Worm (Caenorhabditis elegans) whole organism, midembryonic: ENCODE measurements around the gene F46B3.8.

Experiments
- T22C8.4 ChIP-seq: fragments of 200-800 bp; sonication (Bioruptor generic); IDR thresholded peaks from 2 replicates; pipeline ENCODE4 v1.3.6; 2022; ENCODE audit warnings: missing genetic modification characterization, missing compliant biosample characterization
- cog-1 ChIP-seq: sonication (generic microtip); optimal IDR thresholded peaks from 2 replicates; lab custom pipeline; 2016; ENCODE audit warnings: missing genetic modification characterization, missing compliant biosample characterization
- flt-1 ChIP-seq: fragments of 200-800 bp; sonication (Bioruptor generic); IDR thresholded peaks from 2 replicates; pipeline ENCODE4 v1.3.6; 2022; ENCODE audit warnings: missing genetic modification characterization, missing compliant biosample characterization
- klf-2 ChIP-seq: fragments of 200-800 bp; sonication (Bioruptor generic); conservative IDR thresholded peaks from 2 replicates; pipeline ENCODE4 v1.3.6; 2022; ENCODE audit warnings: missing genetic modification reagents, missing genetic modification characterization, missing compliant biosample characterization
- med-1 ChIP-seq: sonication (generic microtip); optimal IDR thresholded peaks from 2 replicates; lab custom pipeline; 2017; ENCODE audit warnings: missing genetic modification characterization, mild to moderate bottlenecking, missing compliant biosample characterization, antibody characterized with exemption, missing genetic modification reagents; ENCODE audit not compliant: insufficient read depth
- ref-1 ChIP-seq: fragments of 200-800 bp; sonication (Bioruptor generic); conservative IDR thresholded peaks from 2 replicates; pipeline ENCODE4 v1.3.6; 2022; ENCODE audit warnings: missing genetic modification reagents, missing genetic modification characterization, missing compliant biosample characterization
- tab-1 ChIP-seq: fragments of 200-800 bp; sonication (Bioruptor generic); IDR thresholded peaks from 2 replicates; pipeline ENCODE4 v1.3.6; 2022; ENCODE audit warnings: missing genetic modification characterization, missing compliant biosample characterization
- ztf-23 ChIP-seq: fragments of 200-800 bp; sonication (Bioruptor generic); IDR thresholded peaks from 2 replicates; pipeline ENCODE4 v1.3.6; 2022; ENCODE audit warnings: missing genetic modification reagents, missing genetic modification characterization, missing compliant biosample characterization
- ztf-29 ChIP-seq: fragments of 200-800 bp; sonication (Bioruptor generic); IDR thresholded peaks from 2 replicates; pipeline ENCODE4 v1.3.6; 2022; ENCODE audit warnings: missing genetic modification reagents, missing genetic modification characterization, missing compliant biosample characterization

Gene F46B3.8

ce11 chrV:20600704-20601103 lies 22.3 kb downstream of the F46B3.8 start:
- TF ChIP-seq med-1 = no peak
- no peak for TF ChIP-seq tab-1
- no peak for TF ChIP-seq T22C8.4
- no peak for TF ChIP-seq klf-2 (GFP tag; lab: Robert Waterston, UW)
- no peak for TF ChIP-seq ref-1 (GFP tag; lab: Robert Waterston, UW)
- no peak for TF ChIP-seq ztf-23 (GFP tag; lab: Robert Waterston, UW)
- TF ChIP-seq ztf-29 (GFP tag; lab: Robert Waterston, UW) = no peak
- no peak for TF ChIP-seq flt-1 (GFP tag; lab: Robert Waterston, UW)
- TF ChIP-seq cog-1 (tag; lab: Kevin White, UChicago) = no peak

- no peak for TF ChIP-seq T22C8.4
- TF ChIP-seq flt-1 (GFP tag; lab: Robert Waterston, UW) = no peak
- TF ChIP-seq tab-1 = no peak
- no peak for TF ChIP-seq ref-1 (GFP tag; lab: Robert Waterston, UW)
- TF ChIP-seq klf-2 (GFP tag; lab: Robert Waterston, UW) = no peak
- TF ChIP-seq ztf-23 (GFP tag; lab: Robert Waterston, UW) = no peak
- TF ChIP-seq med-1 = no peak
- no peak for TF ChIP-seq ztf-29 (GFP tag; lab: Robert Waterston, UW)
- no peak for TF ChIP-seq cog-1 (tag; lab: Kevin White, UChicago)
Measured at ce11 chrV:20599795-20600194, 23.2 kb downstream of the F46B3.8 start, which contains the start of gene col-163. Gene col-163 (plus strand): TSS chrV:20600095.

ce11 chrV:20597076-20597475 lies 25.9 kb downstream of the F46B3.8 start, which contains the start of gene F46B3.1:
Gene F46B3.1 (minus strand): TSS chrV:20597176.
- TF ChIP-seq cog-1 (tag; lab: Kevin White, UChicago) = no peak
- no peak for TF ChIP-seq med-1
- no peak for TF ChIP-seq klf-2 (GFP tag; lab: Robert Waterston, UW)
- no peak for TF ChIP-seq ref-1 (GFP tag; lab: Robert Waterston, UW)
- no peak for TF ChIP-seq ztf-29 (GFP tag; lab: Robert Waterston, UW)
- no peak for TF ChIP-seq flt-1 (GFP tag; lab: Robert Waterston, UW)
- TF ChIP-seq T22C8.4 = no peak
- TF ChIP-seq tab-1 = no peak
- TF ChIP-seq ztf-23 (GFP tag; lab: Robert Waterston, UW) = no peak

ce11 chrV:20595653-20596052 lies 27.3 kb downstream of the F46B3.8 start, which contains the start of gene F26F2.11:
Gene F26F2.11 (minus strand): TSS chrV:20595753.
- no peak for TF ChIP-seq cog-1 (tag; lab: Kevin White, UChicago)
- no peak for TF ChIP-seq flt-1 (GFP tag; lab: Robert Waterston, UW)
- TF ChIP-seq tab-1 = no peak
- no peak for TF ChIP-seq ztf-29 (GFP tag; lab: Robert Waterston, UW)
- TF ChIP-seq ztf-23 (GFP tag; lab: Robert Waterston, UW) = no peak
- no peak for TF ChIP-seq T22C8.4
- no peak for TF ChIP-seq med-1
- no peak for TF ChIP-seq ref-1 (GFP tag; lab: Robert Waterston, UW)
- no peak for TF ChIP-seq klf-2 (GFP tag; lab: Robert Waterston, UW)

ce11 chrV:20594746-20595145 lies 28.2 kb downstream of the F46B3.8 start, which contains the start of gene F26F2.10:
Gene F26F2.10 (minus strand): TSS chrV:20594846.
- TF ChIP-seq T22C8.4 (no peak), flt-1 (GFP tag; lab: Robert Waterston, UW) (no peak), ztf-23 (GFP tag; lab: Robert Waterston, UW) (no peak), tab-1 (no peak), med-1 (no peak), klf-2 (GFP tag; lab: Robert Waterston, UW) (no peak)

- 0 out of 2 replicates have a peak, but pooled peaks have one; percentile 50 for TF ChIP-seq flt-1 (GFP tag; lab: Robert Waterston, UW)
- no peak for TF ChIP-seq T22C8.4
- peak; percentile 69; the same call in 1 of the 2 replicates for TF ChIP-seq tab-1
- no peak for TF ChIP-seq med-1
- peak; percentile 81 for TF ChIP-seq cog-1 (tag; lab: Kevin White, UChicago)
- TF ChIP-seq klf-2 (GFP tag; lab: Robert Waterston, UW) = no peak
- no peak for TF ChIP-seq ztf-29 (GFP tag; lab: Robert Waterston, UW)
- peak; percentile 56; the same call in 1 of the 2 replicates for TF ChIP-seq ztf-23 (GFP tag; lab: Robert Waterston, UW)
- TF ChIP-seq ref-1 (GFP tag; lab: Robert Waterston, UW) = no peak
Measured at ce11 chrV:20580511-20581040, 42.4 kb downstream of the F46B3.8 start, which contains the start of gene F26F2.7. Gene F26F2.7 (plus strand): TSS chrV:20580990.

ce11 chrV:20579534-20579933 lies 43.4 kb downstream of the F46B3.8 start, which contains the start of gene F26F2.8:
Gene F26F2.8 (plus strand): TSS chrV:20579546.
- TF ChIP-seq ztf-29 (GFP tag; lab: Robert Waterston, UW) = no peak
- TF ChIP-seq klf-2 (GFP tag; lab: Robert Waterston, UW) = no peak
- no peak for TF ChIP-seq T22C8.4
- TF ChIP-seq ref-1 (GFP tag; lab: Robert Waterston, UW) = no peak
- TF ChIP-seq flt-1 (GFP tag; lab: Robert Waterston, UW) = no peak
- no peak for TF ChIP-seq tab-1
- no peak for TF ChIP-seq med-1
- no peak for TF ChIP-seq ztf-23 (GFP tag; lab: Robert Waterston, UW)
- no peak for TF ChIP-seq cog-1 (tag; lab: Kevin White, UChicago)

ce11 chrV:20574872-20575271 lies 48.1 kb downstream of the F46B3.8 start:
- TF ChIP-seq T22C8.4 = no peak
- TF ChIP-seq cog-1 (tag; lab: Kevin White, UChicago) = no peak
- TF ChIP-seq ref-1 (GFP tag; lab: Robert Waterston, UW) = no peak

- no peak for TF ChIP-seq med-1
- TF ChIP-seq flt-1 (GFP tag; lab: Robert Waterston, UW) = no peak
- TF ChIP-seq ref-1 (GFP tag; lab: Robert Waterston, UW) = no peak
- no peak for TF ChIP-seq tab-1
- TF ChIP-seq cog-1 (tag; lab: Kevin White, UChicago) = no peak
- no peak for TF ChIP-seq T22C8.4
- TF ChIP-seq ztf-23 (GFP tag; lab: Robert Waterston, UW) = no peak
- no peak for TF ChIP-seq klf-2 (GFP tag; lab: Robert Waterston, UW)
- TF ChIP-seq ztf-29 (GFP tag; lab: Robert Waterston, UW) = no peak
Measured at ce11 chrV:20574314-20574713, 48.6 kb downstream of the F46B3.8 start, which contains the start of gene clec-263. Gene clec-263 (plus strand): TSS chrV:20574614.
